Worm (Caenorhabditis elegans): ENCODE results near the gene srz-20.

- TF ChIP-seq him-1 (tag; optimal IDR thresholded peaks at IDR 0.05) (no peak), dao-5 (tag; optimal IDR thresholded peaks at IDR 0.05) (no peak)
These were observed 42.2 kb upstream of the srz-20 start for ce11 chrIV:3873195-3873594.
